Worm (Caenorhabditis elegans) whole organism, L4 larva: Measurements from ENCODE around the gene C07A9.10.

Experiments
- D1046.2 ChIP-seq: fragments of 200-800 bp; sonication (Bioruptor generic); IDR thresholded peaks from 2 replicates; pipeline ENCODE4 v1.3.6; 2022; ENCODE audit warnings: missing genetic modification characterization, missing compliant biosample characterization
- F37D6.2 ChIP-seq: sonication (generic microtip); optimal IDR thresholded peaks from 2 replicates; lab custom pipeline; 2016; ENCODE audit warnings: mild to moderate bottlenecking, missing genetic modification characterization, missing compliant biosample characterization
- R02D3.7 ChIP-seq: fragments of 150-350 bp; sonication (generic microtip); optimal IDR thresholded peaks from 3 replicates; lab custom pipeline; 2014; ENCODE audit warnings: missing biosample characterization, missing genetic modification characterization
- Y5F2A.4 ChIP-seq: fragments of 200-800 bp; sonication (Bioruptor generic); optimal IDR thresholded peaks from 2 replicates; lab custom pipeline; 2018; ENCODE audit warnings: mild to moderate bottlenecking, missing genetic modification characterization, missing compliant biosample characterization
- Y75B8A.6 ChIP-seq: fragments of 200-800 bp; sonication (Bioruptor generic); IDR thresholded peaks from 2 replicates; pipeline ENCODE4 v1.3.6; 2022; ENCODE audit warnings: missing genetic modification reagents, missing genetic modification characterization, missing compliant biosample characterization
- ZK546.5 ChIP-seq, 2 experiments: sonication (generic microtip); optimal IDR thresholded peaks; 2 replicates each; lab custom pipeline; 2017; ENCODE audit warnings: missing biosample characterization in 2 of 2, missing genetic modification characterization in 2 of 2
- aha-1 ChIP-seq: fragments of 150-350 bp; peaks from one replicate; lab custom pipeline; 2014; ENCODE audit warnings: missing biosample characterization, missing genetic modification characterization
- arid-1 ChIP-seq: fragments of 200-800 bp; sonication (Bioruptor generic); conservative IDR thresholded peaks from 2 replicates; pipeline ENCODE4 v1.3.6; 2022; ENCODE audit warnings: missing genetic modification reagents, missing genetic modification characterization, missing compliant biosample characterization
- ceh-62 ChIP-seq: sonication (generic microtip); optimal IDR thresholded peaks from 2 replicates; lab custom pipeline; 2017; ENCODE audit warnings: missing biosample characterization, missing genetic modification characterization
- ceh-82 ChIP-seq: sonication (generic microtip); optimal IDR thresholded peaks from 2 replicates; lab custom pipeline; 2017; ENCODE audit warnings: missing biosample characterization, missing genetic modification characterization
- ces-1 ChIP-seq: fragments of 150-350 bp; sonication (generic microtip); optimal IDR thresholded peaks from 4 replicates; lab custom pipeline; 2014; ENCODE audit warnings: missing biosample characterization, missing genetic modification reagents, missing genetic modification characterization
- ctbp-1 ChIP-seq: fragments of 200-800 bp; sonication (Bioruptor generic); IDR thresholded peaks from 2 replicates; pipeline ENCODE4 v1.3.6; 2022; ENCODE audit warnings: missing genetic modification reagents, missing genetic modification characterization, missing compliant biosample characterization
- daf-16 ChIP-seq, 3 experiments: sonication (generic microtip); optimal IDR thresholded peaks; 2 replicates each; lab custom pipeline; 2016 to 2017; ENCODE audit warnings: missing genetic modification characterization in 3 of 3, missing genetic modification reagents in 3 of 3, mild to moderate bottlenecking in 2 of 3, missing compliant biosample characterization in 2 of 3, missing biosample characterization in 1 of 3, moderate library complexity in 1 of 3
- daf-19 ChIP-seq: fragments of 200-800 bp; sonication (Bioruptor generic); conservative IDR thresholded peaks from 2 replicates; pipeline ENCODE4 v1.3.6; 2022; ENCODE audit warnings: missing genetic modification characterization, missing compliant biosample characterization
- dmd-6 ChIP-seq: fragments of 200-800 bp; sonication (Bioruptor generic); IDR thresholded peaks from 2 replicates; pipeline ENCODE4 v1.3.6; 2022; ENCODE audit warnings: missing genetic modification reagents, missing genetic modification characterization, missing compliant biosample characterization
- dpl-1 ChIP-seq: fragments of 150-350 bp; optimal IDR thresholded peaks from 2 replicates; lab custom pipeline; 2014; ENCODE audit warnings: missing biosample characterization, missing genetic modification reagents, missing genetic modification characterization
- duxl-1 ChIP-seq: sonication (generic microtip); optimal IDR thresholded peaks from 2 replicates; lab custom pipeline; 2016; ENCODE audit warnings: mild to moderate bottlenecking, missing genetic modification characterization, moderate library complexity, missing compliant biosample characterization; ENCODE audit not compliant: poor library complexity
- egl-27 ChIP-seq: sonication (generic microtip); optimal IDR thresholded peaks from 3 replicates; lab custom pipeline; 2017; ENCODE audit warnings: missing biosample characterization, missing genetic modification reagents, missing genetic modification characterization
- egl-43 ChIP-seq: fragments of 200-800 bp; sonication (Bioruptor generic); IDR thresholded peaks from 2 replicates; pipeline ENCODE4 v1.3.6; 2022; ENCODE audit warnings: missing genetic modification reagents, missing genetic modification characterization, missing compliant biosample characterization
- gei-8 ChIP-seq: fragments of 200-800 bp; sonication (Bioruptor generic); optimal IDR thresholded peaks from 2 replicates; lab custom pipeline; 2018; ENCODE audit warnings: mild to moderate bottlenecking, missing genetic modification characterization, missing compliant biosample characterization
- hif-1 ChIP-seq, 2 experiments: sonication (generic microtip); optimal IDR thresholded peaks; 2 replicates each; lab custom pipeline; 2016 to 2017; ENCODE audit warnings: missing compliant biosample characterization in 2 of 2, missing genetic modification characterization in 2 of 2, missing genetic modification reagents in 2 of 2, missing genotype in 2 of 2, mild to moderate bottlenecking in 1 of 2
- hlh-11 ChIP-seq: fragments of 200-800 bp; sonication (Bioruptor generic); optimal IDR thresholded peaks from 2 replicates; lab custom pipeline; 2018; ENCODE audit warnings: mild to moderate bottlenecking, missing genetic modification characterization, missing compliant biosample characterization
- hlh-30 ChIP-seq: sonication (generic microtip); optimal IDR thresholded peaks from 2 replicates; lab custom pipeline; 2017; ENCODE audit warnings: antibody characterized with exemption, mild to moderate bottlenecking, missing genetic modification characterization, missing compliant biosample characterization; ENCODE audit not compliant: insufficient read depth
- hmg-1.1 ChIP-seq: fragments of 200-800 bp; sonication (Bioruptor generic); IDR thresholded peaks from 2 replicates; pipeline ENCODE4 v1.3.6; 2022; ENCODE audit warnings: missing genetic modification reagents, missing genetic modification characterization, missing compliant biosample characterization
- jun-1 ChIP-seq: fragments of 150-350 bp; optimal IDR thresholded peaks from 2 replicates; lab custom pipeline; 2014; ENCODE audit warnings: missing biosample characterization, missing genetic modification reagents, missing genetic modification characterization
- lin-38 ChIP-seq: fragments of 200-800 bp; sonication (Bioruptor generic); IDR thresholded peaks from 2 replicates; pipeline ENCODE4 v1.3.6; 2022; ENCODE audit warnings: missing genetic modification reagents, missing genetic modification characterization, missing compliant biosample characterization
- lsy-2 ChIP-seq, 2 experiments: fragments of 150-350 bp in 1 of 2; sonication (generic microtip) in 1 of 2; optimal IDR thresholded peaks; 2 replicates each; lab custom pipeline; 2014 to 2017; ENCODE audit warnings: missing biosample characterization in 2 of 2, missing genetic modification characterization in 2 of 2
- mdl-1 ChIP-seq, 2 experiments: fragments of 150-350 bp in 1 of 2; sonication (generic microtip) in 1 of 2; optimal IDR thresholded peaks; 2 replicates each; lab custom pipeline; 2014 to 2017; ENCODE audit warnings: missing biosample characterization in 2 of 2, missing genetic modification characterization in 2 of 2
- mep-1 ChIP-seq: fragments of 150-350 bp; sonication (generic microtip); optimal IDR thresholded peaks from 3 replicates; lab custom pipeline; 2014; ENCODE audit warnings: missing biosample characterization, missing genetic modification characterization
- mes-2 ChIP-seq: sonication (generic microtip); optimal IDR thresholded peaks from 2 replicates; lab custom pipeline; 2016; ENCODE audit warnings: missing genotype, mild to moderate bottlenecking, missing genetic modification characterization, missing compliant biosample characterization; ENCODE audit not compliant: poor library complexity, severe bottlenecking
- nhr-237 ChIP-seq: sonication (generic microtip); optimal IDR thresholded peaks from 2 replicates; lab custom pipeline; 2017; ENCODE audit warnings: missing biosample characterization, missing genetic modification characterization
- nhr-25 ChIP-seq: sonication (generic microtip); optimal IDR thresholded peaks from 2 replicates; lab custom pipeline; 2017; ENCODE audit warnings: missing genetic modification characterization, mild to moderate bottlenecking, missing compliant biosample characterization, antibody characterized with exemption, moderate library complexity, borderline replicate concordance; ENCODE audit not compliant: insufficient read depth
- nhr-28 ChIP-seq: fragments of 150-350 bp; optimal IDR thresholded peaks from 2 replicates; lab custom pipeline; 2014; ENCODE audit warnings: missing biosample characterization, missing genetic modification characterization
- pqm-1 ChIP-seq: sonication (generic microtip); optimal IDR thresholded peaks from 2 replicates; lab custom pipeline; 2017; ENCODE audit warnings: missing biosample characterization, missing genetic modification characterization
- rbr-2 ChIP-seq: sonication (generic microtip); optimal IDR thresholded peaks from 2 replicates; lab custom pipeline; 2016; ENCODE audit warnings: missing genotype, missing genetic modification characterization, missing compliant biosample characterization
- saeg-2 ChIP-seq: fragments of 200-800 bp; sonication (Bioruptor generic); IDR thresholded peaks from 2 replicates; pipeline ENCODE4 v1.3.6; 2022; ENCODE audit warnings: missing genetic modification reagents, missing genetic modification characterization, missing compliant biosample characterization
- set-16 ChIP-seq: fragments of 200-800 bp; sonication (Bioruptor generic); IDR thresholded peaks from 2 replicates; pipeline ENCODE4 v1.3.6; 2022; ENCODE audit warnings: missing genetic modification reagents, missing genetic modification characterization, missing compliant biosample characterization
- snpc-1.2 ChIP-seq: fragments of 200-800 bp; sonication (Bioruptor generic); IDR thresholded peaks from 2 replicates; pipeline ENCODE4 v1.3.6; 2022; ENCODE audit warnings: missing genetic modification reagents, missing genetic modification characterization, missing compliant biosample characterization
- tag-97 ChIP-seq: fragments of 200-800 bp; sonication (Bioruptor generic); IDR thresholded peaks from 2 replicates; pipeline ENCODE4 v1.3.6; 2022; ENCODE audit warnings: missing genetic modification characterization, missing compliant biosample characterization
- unc-62 ChIP-seq, 3 experiments: fragments of 150-350 bp in 1 of 3; sonication (generic microtip); optimal IDR thresholded peaks in 2 of 3; peaks in 1 of 3; 1 replicate in 1 of 3; 2 replicates in 2 of 3; lab custom pipeline; 2014 to 2017; ENCODE audit warnings: missing biosample characterization in 3 of 3, missing genetic modification characterization in 3 of 3, missing genetic modification reagents in 3 of 3, missing genotype in 1 of 3
- zfp-3 ChIP-seq: fragments of 200-800 bp; sonication (Bioruptor generic); conservative IDR thresholded peaks from 2 replicates; pipeline ENCODE4 v1.3.6; 2022; ENCODE audit warnings: missing genetic modification reagents, missing genetic modification characterization, missing compliant biosample characterization
- zip-2 ChIP-seq: fragments of 150-350 bp; optimal IDR thresholded peaks from 2 replicates; lab custom pipeline; 2014; ENCODE audit warnings: missing biosample characterization, missing genetic modification characterization
- ztf-11 ChIP-seq: fragments of 150-350 bp; optimal IDR thresholded peaks from 2 replicates; lab custom pipeline; 2014; ENCODE audit warnings: missing biosample characterization, missing genetic modification characterization
- ztf-7 ChIP-seq: fragments of 150-350 bp; optimal IDR thresholded peaks from 2 replicates; lab custom pipeline; 2014; ENCODE audit warnings: missing biosample characterization, missing genetic modification characterization

C07A9.10 gene

DNA sequence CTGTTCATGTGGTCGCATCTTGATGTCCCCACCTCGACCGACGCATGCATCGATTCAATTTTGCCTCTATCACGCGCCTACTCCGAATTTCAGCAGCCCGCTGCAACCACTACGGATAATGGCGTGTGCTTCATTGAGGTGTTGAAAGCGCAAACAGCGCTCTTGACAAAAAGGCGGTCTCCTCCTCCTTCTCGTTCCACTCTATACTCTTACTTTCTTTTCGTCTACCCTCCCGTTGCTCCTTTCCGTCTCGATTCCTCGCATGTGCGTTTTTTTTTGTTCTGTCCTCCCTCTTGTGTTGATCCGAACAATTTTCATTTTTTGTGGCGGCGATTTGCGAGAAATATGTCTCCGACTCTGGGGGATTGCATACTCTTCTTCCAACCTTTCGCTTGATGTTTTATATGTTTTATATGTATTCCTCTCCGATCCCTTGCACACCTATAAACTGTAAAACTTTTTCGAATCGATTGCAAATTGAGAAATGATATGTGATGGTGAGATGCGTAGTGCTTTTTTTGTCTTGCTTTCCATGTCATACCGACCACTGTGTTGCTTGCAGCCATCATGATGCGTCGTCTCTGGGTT is 16.9 kb upstream of the C07A9.10 start:
- TF ChIP-seq saeg-2 (GFP tag; lab: Robert Waterston, UW) = no peak
- peak; percentile 17; the same call in 1 of the 2 replicates for TF ChIP-seq dmd-6 (GFP tag; lab: Robert Waterston, UW)
- no peak for TF ChIP-seq dpl-1 (GFP tag; lab: Kevin White, UChicago)
- TF ChIP-seq daf-16 (GFP tag; optimal IDR thresholded peaks at IDR 0.05; lab: Kevin White, UChicago) = no peak
- peak; percentile 20 for TF ChIP-seq daf-16 (tag; optimal IDR thresholded peaks at IDR 0.05; lab: Kevin White, UChicago)
- TF ChIP-seq Y75B8A.6 (GFP tag; lab: Robert Waterston, UW) = no peak
- peak in 1 of 2 experiments; percentile 67 for TF ChIP-seq mdl-1 (tag; optimal IDR thresholded peaks at IDR 0.05; lab: Kevin White, UChicago)
- TF ChIP-seq R02D3.7 (tag; lab: Kevin White, UChicago) = no peak
- peak; percentile 23 for TF ChIP-seq mep-1 (tag; lab: Kevin White, UChicago)
- peak in 1 of 2 experiments; percentile 38 for TF ChIP-seq unc-62 (GFP tag; optimal IDR thresholded peaks at IDR 0.05 in 1 of 2; lab: Kevin White, UChicago)
- no peak for TF ChIP-seq unc-62 (tag; optimal IDR thresholded peaks at IDR 0.05; lab: Kevin White, UChicago)
- peak; percentile 24 for TF ChIP-seq mes-2 (tag; lab: Kevin White, UChicago)
- TF ChIP-seq hlh-11 (tag; lab: Kevin White, UChicago) = peak; percentile 48
- TF ChIP-seq aha-1 (tag; lab: Kevin White, UChicago) = peak; percentile 72
- TF ChIP-seq nhr-25 = peak; percentile 31
- TF ChIP-seq gei-8 (GFP tag; lab: Kevin White, UChicago) = no peak
- TF ChIP-seq egl-43 = 0 out of 2 replicates have a peak, but pooled peaks have one; percentile 15
- peak in 1 of 2 experiments; percentile 6 for TF ChIP-seq lsy-2 (tag; optimal IDR thresholded peaks at IDR 0.05; lab: Kevin White, UChicago)
- TF ChIP-seq set-16 (GFP tag; lab: Robert Waterston, UW) = peak; percentile 27; the same call in 1 of the 2 replicates
- TF ChIP-seq rbr-2 (tag; lab: Kevin White, UChicago) = peak; percentile 3
- no peak for TF ChIP-seq ztf-7 (tag; lab: Kevin White, UChicago)
- TF ChIP-seq hmg-1.1 (GFP tag; lab: Robert Waterston, UW) = peak; percentile 7; the same call in 1 of the 2 replicates
- peak; percentile 1 for TF ChIP-seq F37D6.2 (tag; lab: Kevin White, UChicago)
- peak; percentile 48 for TF ChIP-seq hlh-30 (tag; lab: Kevin White, UChicago)

ce11 chrIII:9701798-9702197 is 15.9 kb upstream of the C07A9.10 start:
- TF ChIP-seq ctbp-1 (no peak), set-16 (GFP tag; lab: Robert Waterston, UW) (peak; percentile 35; the same call in 1 of the 2 replicates), D1046.2 (no peak), lin-38 (GFP tag; lab: Robert Waterston, UW) (no peak), mdl-1 (tag; optimal IDR thresholded peaks at IDR 0.05; lab: Kevin White, UChicago) (no peak), arid-1 (GFP tag; lab: Robert Waterston, UW) (0 out of 2 replicates have a peak, but pooled peaks have one; percentile 30), aha-1 (tag; lab: Kevin White, UChicago) (peak; percentile 64), tag-97 (GFP tag; lab: Robert Waterston, UW) (no peak), hmg-1.1 (GFP tag; lab: Robert Waterston, UW) (peak; percentile 58), zfp-3 (no peak), unc-62 (GFP tag; optimal IDR thresholded peaks at IDR 0.05 in 1 of 2; lab: Kevin White, UChicago) (peak in 1 of 2 experiments; percentile 89), unc-62 (tag; optimal IDR thresholded peaks at IDR 0.05; lab: Kevin White, UChicago) (no peak), egl-27 (tag; lab: Kevin White, UChicago) (no peak), daf-19 (GFP tag; lab: Robert Waterston, UW) (no peak)
- TF ChIP-seq, all 104 proteins: peak for 5

DNA sequence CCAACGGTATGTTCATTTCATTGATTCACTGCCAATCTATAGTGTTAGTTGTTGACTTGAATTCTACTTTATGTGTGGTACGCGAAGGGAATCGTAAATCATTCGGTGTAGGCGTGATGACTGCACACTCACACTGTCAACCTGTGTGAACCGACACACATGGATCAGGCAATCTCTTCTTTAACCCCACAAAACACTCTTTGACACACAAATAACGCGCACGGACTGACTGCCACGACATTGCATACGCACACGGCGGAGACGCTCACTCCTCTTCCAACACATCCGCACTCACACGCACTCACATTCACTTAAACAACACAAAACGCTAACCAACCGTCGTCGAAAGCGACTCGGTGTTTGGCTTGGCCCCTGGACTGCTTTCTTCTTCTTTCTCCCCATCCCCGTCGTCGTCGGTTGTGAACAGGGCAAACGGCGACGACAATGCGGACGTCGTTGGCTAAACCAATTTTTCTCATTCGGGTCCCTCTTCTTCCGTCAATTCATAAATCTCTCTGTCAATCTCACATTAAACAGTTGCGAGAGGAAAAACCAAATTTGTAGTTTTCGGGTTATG is 14.3 kb upstream of the C07A9.10 start:
- TF ChIP-seq pqm-1 (no peak), jun-1 (tag; lab: Kevin White, UChicago) (no peak), hlh-11 (tag; lab: Kevin White, UChicago) (peak; percentile 8), nhr-28 (tag; lab: Kevin White, UChicago) (peak; percentile 65), aha-1 (tag; lab: Kevin White, UChicago) (peak; percentile 97), zip-2 (no peak), hif-1 (tag; optimal IDR thresholded peaks at IDR 0.05; lab: Kevin White, UChicago) (no peak), duxl-1 (tag; lab: Kevin White, UChicago) (no peak), ztf-11 (tag; lab: Kevin White, UChicago) (no peak), R02D3.7 (tag; lab: Kevin White, UChicago) (no peak), ZK546.5 (tag; optimal IDR thresholded peaks at IDR 0.05; lab: Kevin White, UChicago) (no peak), ctbp-1 (no peak), Y5F2A.4 (no peak), snpc-1.2 (GFP tag; lab: Robert Waterston, UW) (no peak), ceh-62 (tag; lab: Kevin White, UChicago) (no peak), ces-1 (no peak), nhr-237 (tag; lab: Kevin White, UChicago) (no peak), ceh-82 (tag; lab: Kevin White, UChicago) (no peak)
